Worm (Caenorhabditis elegans): Measurements from ENCODE around the gene grl-5.

grl-5 gene

DNA sequence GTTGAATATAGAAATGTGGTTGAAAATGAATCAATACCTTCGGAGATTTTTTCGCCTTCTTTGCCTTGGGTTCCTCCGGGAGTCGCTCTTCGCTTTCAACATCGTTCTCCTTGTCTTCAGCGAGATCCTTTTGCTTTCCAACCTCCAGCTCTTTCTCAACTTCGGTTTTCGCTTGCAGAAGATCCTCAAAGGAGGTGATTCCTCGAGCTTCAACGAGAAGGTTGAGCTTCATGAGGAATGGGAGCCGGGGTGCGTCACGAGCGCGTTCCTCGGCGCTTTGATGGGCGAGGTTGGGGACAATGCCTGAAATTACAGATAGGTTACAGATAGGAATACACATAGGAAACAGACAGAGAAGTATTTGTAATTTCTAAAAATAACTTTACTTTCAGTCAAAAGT, 15.6 kb downstream of the grl-5 start:
- TF ChIP-seq set-16 (GFP tag; IDR thresholded peaks at IDR 0.05) (peak; percentile 61; the same call in 1 of the 2 replicates), fkh-10 (GFP tag; optimal IDR thresholded peaks at IDR 0.05) (no peak)

DNA sequence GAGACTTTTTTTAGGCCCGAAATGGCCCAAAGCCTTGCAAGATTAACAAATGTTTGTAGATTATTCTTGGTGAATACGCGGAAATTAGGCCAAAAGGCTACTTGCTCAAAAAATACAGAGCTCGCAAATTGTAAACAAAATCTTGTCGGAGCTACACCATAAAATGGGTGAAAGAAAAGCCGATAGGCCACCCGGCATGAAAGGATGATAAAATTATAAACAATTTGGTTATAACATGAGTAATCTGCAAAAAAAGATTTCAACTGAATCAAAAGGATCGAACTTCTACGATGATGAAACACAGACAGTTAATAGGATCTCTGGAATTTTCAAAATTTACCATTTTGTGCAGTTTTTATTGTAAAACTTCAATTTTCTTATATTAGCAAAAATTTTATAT, 16.3 kb downstream of the grl-5 start:
- TF ChIP-seq nhr-11 (tag; optimal IDR thresholded peaks at IDR 0.05) (no peak), aha-1 (tag) (peak; percentile 93)

ce11 chrV:4396257-4396656, 18.2 kb downstream of the grl-5 start, which contains the start of gene F13A2.3:
TSS of gene F13A2.3 (minus strand) at chrV:4396357.
- TF ChIP-seq ceh-82 (tag; optimal IDR thresholded peaks at IDR 0.05): no peak
- TF ChIP-seq nhr-77 (tag; optimal IDR thresholded peaks at IDR 0.05): no peak
- TF ChIP-seq mep-1 (tag; optimal IDR thresholded peaks at IDR 0.05): no peak
- no peak for TF ChIP-seq aha-1 (tag)
- TF ChIP-seq egl-43 (GFP tag; IDR thresholded peaks at IDR 0.05): no peak
- TF ChIP-seq zfp-2 (tag; optimal IDR thresholded peaks at IDR 0.05): no peak
- TF ChIP-seq set-16 (GFP tag; IDR thresholded peaks at IDR 0.05): no peak
- TF ChIP-seq mxl-2 (GFP tag; conservative IDR thresholded peaks at IDR 0.05): no peak
- no peak for TF ChIP-seq dmd-8 (GFP tag; IDR thresholded peaks at IDR 0.05)
- no peak for TF ChIP-seq nhr-237 (tag; optimal IDR thresholded peaks at IDR 0.05)
- no peak for TF ChIP-seq zfp-3 (GFP tag; conservative IDR thresholded peaks at IDR 0.05)
- TF ChIP-seq nhr-111 (GFP tag; optimal IDR thresholded peaks at IDR 0.05): no peak

ce11 chrV:4387916-4388315, 26.5 kb downstream of the grl-5 start:
- no peak for TF ChIP-seq daf-16 (GFP tag; optimal IDR thresholded peaks at IDR 0.05)
- TF ChIP-seq daf-16 (tag; optimal IDR thresholded peaks at IDR 0.05): no peak
- no peak for TF ChIP-seq lin-13 (GFP tag; optimal IDR thresholded peaks at IDR 0.05)
- no peak for TF ChIP-seq ceh-28 (tag; optimal IDR thresholded peaks at IDR 0.05)
- no peak for TF ChIP-seq tag-97 (GFP tag; IDR thresholded peaks at IDR 0.05)
- no peak for TF ChIP-seq pha-4 (GFP tag; IDR thresholded peaks at IDR 0.05)
- TF ChIP-seq pha-4 (tag; optimal IDR thresholded peaks at IDR 0.05): no peak
- TF ChIP-seq zip-11 (GFP tag; IDR thresholded peaks at IDR 0.05): no peak
- no peak for TF ChIP-seq hmg-1.1 (GFP tag; IDR thresholded peaks at IDR 0.05)
- no peak for TF ChIP-seq lin-29 (GFP tag; IDR thresholded peaks at IDR 0.05)
- TF ChIP-seq nhr-237 (tag; optimal IDR thresholded peaks at IDR 0.05): no peak
- no peak for TF ChIP-seq F37D6.2 (tag; optimal IDR thresholded peaks at IDR 0.05)

DNA sequence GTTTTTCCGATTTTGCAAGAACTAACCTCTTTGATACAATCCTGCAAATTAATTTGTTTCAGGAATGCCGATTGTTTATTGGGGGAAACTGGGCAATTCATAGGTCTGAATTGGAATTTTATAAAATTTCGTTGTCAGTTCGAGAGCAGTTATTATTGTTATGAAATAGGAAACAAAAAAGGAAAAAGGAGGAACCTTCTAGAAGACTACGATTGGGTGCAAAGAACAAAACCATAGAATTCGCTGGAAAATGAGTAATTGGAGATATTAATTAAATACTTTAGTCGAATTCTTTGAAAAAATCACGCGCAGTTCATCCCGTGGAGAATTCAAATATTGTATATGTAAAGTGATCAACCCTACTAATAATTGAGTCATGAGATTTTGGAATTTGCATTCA, 27.1 kb downstream of the grl-5 start, which contains the start of gene F13A2.9:
F13A2.9 (minus strand) TSS at position 101 of the 400 bp plus-strand sequence.
- TF ChIP-seq T26A8.4 (GFP tag; IDR thresholded peaks at IDR 0.05) (no peak), zfp-2 (tag; optimal IDR thresholded peaks at IDR 0.05) (no peak), saeg-2 (GFP tag; IDR thresholded peaks at IDR 0.05) (no peak), lin-29 (GFP tag; IDR thresholded peaks at IDR 0.05) (no peak), daf-12 (tag; optimal IDR thresholded peaks at IDR 0.05) (no peak), nhr-42 (GFP tag; IDR thresholded peaks at IDR 0.05) (no peak), fos-1 (tag; optimal IDR thresholded peaks at IDR 0.05) (no peak), nhr-10 (tag; optimal IDR thresholded peaks at IDR 0.05) (no peak), daf-8 (GFP tag; IDR thresholded peaks at IDR 0.05) (no peak), nhr-41 (GFP tag; IDR thresholded peaks at IDR 0.05) (no peak), T20F7.1 (GFP tag; optimal IDR thresholded peaks at IDR 0.05) (no peak), unc-62 (GFP tag; optimal IDR thresholded peaks at IDR 0.05 in 1 of 2) (no peak), unc-62 (tag; optimal IDR thresholded peaks at IDR 0.05) (no peak), daf-19 (GFP tag; conservative IDR thresholded peaks at IDR 0.05) (no peak), cey-2 (tag; optimal IDR thresholded peaks at IDR 0.05; ENCODE audit: borderline replicate concordance, insufficient read depth) (no peak), hif-1 (tag; optimal IDR thresholded peaks at IDR 0.05) (no peak), snpc-1.2 (GFP tag; IDR thresholded peaks at IDR 0.05) (no peak), php-3 (GFP tag; IDR thresholded peaks at IDR 0.05) (no peak)

All from whole organism, L4 larva.